Worm (Caenorhabditis elegans) whole organism, L4/young adult: ENCODE results near the gene srd-44.

Experiments used
- W03F9.2 ChIP-seq: fragments of 150-350 bp; optimal IDR thresholded peaks from 2 replicates; lab custom pipeline; 2014; ENCODE audit warnings: missing biosample characterization, missing genetic modification characterization
- dao-5 ChIP-seq: sonication (generic microtip); optimal IDR thresholded peaks from 2 replicates; lab custom pipeline; 2016; ENCODE audit warnings: missing genotype, missing genetic modification characterization, moderate library complexity, missing compliant biosample characterization
- him-1 ChIP-seq: sonication (generic microtip); optimal IDR thresholded peaks from 2 replicates; lab custom pipeline; 2016; ENCODE audit warnings: missing genotype, missing genetic modification reagents, missing genetic modification characterization, missing compliant biosample characterization

DNA sequence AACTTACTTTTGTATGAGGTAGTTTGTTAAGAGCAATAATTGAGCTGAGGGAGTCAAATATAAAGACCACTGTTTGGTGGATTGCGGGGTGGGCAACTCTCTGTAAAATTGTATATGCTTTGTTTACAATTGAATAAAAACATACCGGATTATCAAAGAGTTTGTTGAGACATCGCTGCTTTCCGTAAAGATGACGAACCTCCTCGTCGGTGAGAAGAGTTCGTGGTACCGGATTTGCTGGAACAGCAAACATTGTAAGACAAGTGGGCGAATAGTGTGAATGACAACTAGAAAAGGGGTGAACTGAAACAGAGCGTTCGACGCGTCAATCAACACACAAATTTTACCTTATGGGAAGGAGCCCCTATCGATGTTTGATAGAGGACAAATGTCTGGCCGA is 41.8 kb upstream of the srd-44 start, which contains the start of gene W06D11.2:
- TF ChIP-seq him-1 (tag; lab: Kevin White, UChicago), result no peak
- no peak for TF ChIP-seq W03F9.2 (tag; lab: Kevin White, UChicago)
- no peak for TF ChIP-seq dao-5
